Fruit fly (Drosophila melanogaster): Measurements from ENCODE around the gene fd3F.

The fd3F gene

dm6 chrX:3761318-3762081 lies 40.6 kb upstream of the fd3F start (continued):
- no peak for TF ChIP-seq peb (GFP tag; IDR thresholded peaks at IDR 0.05)
- TF ChIP-seq Bdp1 (GFP tag; optimal IDR thresholded peaks at IDR 0.05) = no peak
- no peak for TF ChIP-seq NC2β (GFP tag; optimal IDR thresholded peaks at IDR 0.05)
- no peak for TF ChIP-seq CG1792 (GFP tag; optimal IDR thresholded peaks at IDR 0.05)
- no peak for TF ChIP-seq fd102C (GFP tag; optimal IDR thresholded peaks at IDR 0.05)
- TF ChIP-seq zf30C (GFP tag; optimal IDR thresholded peaks at IDR 0.05) = no peak
- TF ChIP-seq mam (GFP tag; optimal IDR thresholded peaks at IDR 0.05) = peak; percentile 45
- TF ChIP-seq Hsf (GFP tag; optimal IDR thresholded peaks at IDR 0.05) = no peak
- TF ChIP-seq Hr51 (GFP tag; optimal IDR thresholded peaks at IDR 0.05) = peak in 1 of 2 experiments; percentile 49
- no peak for TF ChIP-seq CG3163 (GFP tag; optimal IDR thresholded peaks at IDR 0.05)
- TF ChIP-seq Xbp1 (GFP tag; optimal IDR thresholded peaks at IDR 0.05) = no peak
- no peak for TF ChIP-seq stwl (tag; optimal IDR thresholded peaks at IDR 0.05)
- no peak for TF ChIP-seq tx (GFP tag; optimal IDR thresholded peaks at IDR 0.05)
- no peak for TF ChIP-seq insv (GFP tag; optimal IDR thresholded peaks at IDR 0.05)
- no peak for TF ChIP-seq MESR4 (GFP tag; optimal IDR thresholded peaks at IDR 0.05)
- peak; percentile 14 for TF ChIP-seq Side (GFP tag; optimal IDR thresholded peaks at IDR 0.05)
- no peak for TF ChIP-seq z (GFP tag; IDR thresholded peaks at IDR 0.05)
- no peak for TF ChIP-seq CG9437 (GFP tag; optimal IDR thresholded peaks at IDR 0.05)
- no peak for TF ChIP-seq Ets97D (GFP tag; optimal IDR thresholded peaks at IDR 0.05)
- no peak for TF ChIP-seq CG10565 (GFP tag; optimal IDR thresholded peaks at IDR 0.05)
- TF ChIP-seq CG32532 (GFP tag; IDR thresholded peaks at IDR 0.05) = no peak
- no peak for TF ChIP-seq jigr1 (GFP tag; IDR thresholded peaks at IDR 0.05)
- no peak for TF ChIP-seq CG12104 (GFP tag; optimal IDR thresholded peaks at IDR 0.05)
- TF ChIP-seq CG7839 (tag; optimal IDR thresholded peaks at IDR 0.05) = peak; percentile 64
- TF ChIP-seq CG5180 (GFP tag; optimal IDR thresholded peaks at IDR 0.05) = no peak
- no peak for TF ChIP-seq CG42726 (GFP tag; IDR thresholded peaks at IDR 0.05; ENCODE audit: partially characterized antibody)
- no peak for TF ChIP-seq hbn (GFP tag; IDR thresholded peaks at IDR 0.05; ENCODE audit: partially characterized antibody)
- no peak for TF ChIP-seq gsb (GFP tag; IDR thresholded peaks at IDR 0.05)
- TF ChIP-seq CG9817 (tag; optimal IDR thresholded peaks at IDR 0.05) = no peak
- TF ChIP-seq HLH54F (GFP tag; optimal IDR thresholded peaks at IDR 0.05) = no peak
- TF ChIP-seq CG11247 (GFP tag; IDR thresholded peaks at IDR 0.05) = no peak
- TF ChIP-seq CG7987 (GFP tag; optimal IDR thresholded peaks at IDR 0.05) = no peak
- TF ChIP-seq CG4617 (GFP tag; optimal IDR thresholded peaks at IDR 0.05; ENCODE audit: borderline replicate concordance) = no peak
- TF ChIP-seq CG8765 (GFP tag; IDR thresholded peaks at IDR 0.05) = no peak
- no peak for TF ChIP-seq CkIIα-i1 (GFP tag; IDR thresholded peaks at IDR 0.05)
- TF ChIP-seq H2.0 (GFP tag; IDR thresholded peaks at IDR 0.05) = 0 out of 2 replicates have a peak, but pooled peaks have one; percentile 12
- TF ChIP-seq dpn (GFP tag; optimal IDR thresholded peaks at IDR 0.05) = peak; percentile 4 to 33
- peak; percentile 2 for TF ChIP-seq CG10274 (GFP tag; optimal IDR thresholded peaks at IDR 0.05)
- TF ChIP-seq lbe (GFP tag; optimal IDR thresholded peaks at IDR 0.05) = peak; percentile 65
- TF ChIP-seq chm (GFP tag; IDR thresholded peaks at IDR 0.05) = no peak
- peak; percentile 66 for TF ChIP-seq Drgx (GFP tag; IDR thresholded peaks at IDR 0.05)
- peak; percentile 58; the same call in 1 of the 3 replicates for TF ChIP-seq CG11695 (GFP tag; IDR thresholded peaks at IDR 0.05)
- 0 out of 2 replicates have a peak, but pooled peaks have one; percentile 29 for TF ChIP-seq CG6689 (GFP tag; IDR thresholded peaks at IDR 0.05)
- TF ChIP-seq CG6654 (GFP tag; optimal IDR thresholded peaks at IDR 0.05) = no peak
- TF ChIP-seq CG13894 (tag; optimal IDR thresholded peaks at IDR 0.05) = no peak
- TF ChIP-seq Vsx1 (GFP tag; optimal IDR thresholded peaks at IDR 0.05) = peak; percentile 19
- no peak for TF ChIP-seq CG15696 (tag; optimal IDR thresholded peaks at IDR 0.05)
- no peak for TF ChIP-seq stc (GFP tag; IDR thresholded peaks at IDR 0.05)
- TF ChIP-seq ATbp (GFP tag; optimal IDR thresholded peaks at IDR 0.05) = no peak

Measured in whole organism, embryonic.